Worm (Caenorhabditis elegans): ENCODE results near the gene C26B2.2.

Gene C26B2.2

ce11 chrIV:7982024-7982576 lies 39.8 kb downstream of the C26B2.2 start, which contains the start of gene arf-5 (continued):
- TF ChIP-seq sdz-12 (GFP tag; optimal IDR thresholded peaks at IDR 0.05) (no peak), spr-3 (GFP tag; optimal IDR thresholded peaks at IDR 0.05) (no peak)

ce11 chrIV:7979588-7979987 lies 42.3 kb downstream of the C26B2.2 start, which contains the start of gene unc-24:
TSS of gene unc-24 (plus strand) at chrIV:7979870.
- TF ChIP-seq mdl-1 (tag; optimal IDR thresholded peaks at IDR 0.05) (peak in 1 of 2 experiments; percentile 3), aly-2 (tag; optimal IDR thresholded peaks at IDR 0.05) (no peak), aha-1 (tag) (peak; percentile 87), unc-62 (GFP tag; optimal IDR thresholded peaks at IDR 0.05 in 1 of 2) (peak in 1 of 2 experiments; percentile 45), unc-62 (tag; optimal IDR thresholded peaks at IDR 0.05) (no peak), lim-7 (GFP tag; IDR thresholded peaks at IDR 0.05) (no peak), lin-29 (GFP tag; IDR thresholded peaks at IDR 0.05) (no peak)

- no peak for TF ChIP-seq daf-12 (tag; optimal IDR thresholded peaks at IDR 0.05)
- no peak for TF ChIP-seq nhr-77 (tag; optimal IDR thresholded peaks at IDR 0.05)
- peak; percentile 49 for TF ChIP-seq aha-1 (tag)
- TF ChIP-seq unc-62 (GFP tag; optimal IDR thresholded peaks at IDR 0.05 in 1 of 2) = peak in 1 of 2 experiments; percentile 14
- no peak for TF ChIP-seq unc-62 (tag; optimal IDR thresholded peaks at IDR 0.05)
These were observed 44.4 kb downstream of the C26B2.2 start, which contains the start of gene ora-1 for ce11 chrIV:7977452-7977940. TSS of gene ora-1 (plus strand) at chrIV:7977890.

- TF ChIP-seq dmd-6 (GFP tag; IDR thresholded peaks at IDR 0.05) = no peak
- TF ChIP-seq duxl-1 (tag; optimal IDR thresholded peaks at IDR 0.05; ENCODE audit: poor library complexity) = no peak
- peak; percentile 84 for TF ChIP-seq aha-1 (tag)
These were observed 45.7 kb downstream of the C26B2.2 start, which contains the start of gene F57H12.6 for ce11 chrIV:7976210-7976609. TSS of gene F57H12.6 (minus strand) at chrIV:7976310.
